Worm (Caenorhabditis elegans) whole organism, young adult: ENCODE results near the gene dep-1.

ENCODE experiments used
- B0336.3 ChIP-seq: fragments of 200-800 bp; sonication (Bioruptor generic); IDR thresholded peaks from 2 replicates; pipeline ENCODE4 v1.3.6; 2022; ENCODE audit warnings: missing genetic modification characterization, missing compliant biosample characterization
- ama-1 ChIP-seq, 3 experiments: fragments of 150-350 bp in 1 of 3; sonication (generic microtip) in 2 of 3; optimal IDR thresholded peaks; 2 replicates each; lab custom pipeline; 2014 to 2018; ENCODE audit warnings: missing biosample characterization in 2 of 3, missing genetic modification characterization in 2 of 3, missing genetic modification reagents in 2 of 3
- fkh-3 ChIP-seq: sonication (generic microtip); optimal IDR thresholded peaks from 2 replicates; lab custom pipeline; 2016; ENCODE audit warnings: mild to moderate bottlenecking, missing genetic modification characterization, missing compliant biosample characterization
- lag-1 ChIP-seq: fragments of 200-800 bp; sonication (Bioruptor generic); IDR thresholded peaks from 2 replicates; pipeline ENCODE4 v1.3.6; 2022; ENCODE audit warnings: missing genetic modification reagents, missing genetic modification characterization, missing compliant biosample characterization
- let-526 ChIP-seq: fragments of 200-800 bp; sonication (Bioruptor generic); IDR thresholded peaks from 2 replicates; pipeline ENCODE4 v1.3.6; 2022; ENCODE audit warnings: missing genetic modification reagents, missing genetic modification characterization, missing compliant biosample characterization
- nfya-1 ChIP-seq: sonication (generic microtip); optimal IDR thresholded peaks from 2 replicates; lab custom pipeline; 2017; ENCODE audit warnings: antibody characterized with exemption, missing compliant biosample characterization, missing genetic modification characterization, borderline replicate concordance; ENCODE audit not compliant: insufficient read depth
- snpc-1.3 ChIP-seq: sonication (generic microtip); optimal IDR thresholded peaks from 2 replicates; lab custom pipeline; 2017; ENCODE audit warnings: missing genetic modification characterization, mild to moderate bottlenecking, missing compliant biosample characterization, antibody characterized with exemption, moderate library complexity, missing genotype, missing genetic modification reagents; ENCODE audit not compliant: insufficient read depth
- snpc-4 ChIP-seq, 5 experiments: fragments of 150-350 bp in 1 of 5; sonication (generic microtip) in 4 of 5; optimal IDR thresholded peaks; 2 replicates each; lab custom pipeline; 2014 to 2018; ENCODE audit warnings: missing genetic modification characterization in 5 of 5, missing biosample characterization in 3 of 5, antibody characterized with exemption in 2 of 5, mild to moderate bottlenecking in 2 of 5, missing compliant biosample characterization in 2 of 5, missing genotype in 2 of 5, moderate library complexity in 2 of 5, missing genetic modification reagents in 1 of 5
- tbx-9 ChIP-seq: sonication (generic microtip); optimal IDR thresholded peaks from 2 replicates; lab custom pipeline; 2016; ENCODE audit warnings: borderline replicate concordance, missing genetic modification characterization, inconsistent platforms, missing compliant biosample characterization
- tlf-1 ChIP-seq: fragments of 200-800 bp; sonication (Bioruptor generic); optimal IDR thresholded peaks from 2 replicates; lab custom pipeline; 2018; ENCODE audit warnings: mild to moderate bottlenecking, missing genetic modification characterization, missing compliant biosample characterization

DNA sequence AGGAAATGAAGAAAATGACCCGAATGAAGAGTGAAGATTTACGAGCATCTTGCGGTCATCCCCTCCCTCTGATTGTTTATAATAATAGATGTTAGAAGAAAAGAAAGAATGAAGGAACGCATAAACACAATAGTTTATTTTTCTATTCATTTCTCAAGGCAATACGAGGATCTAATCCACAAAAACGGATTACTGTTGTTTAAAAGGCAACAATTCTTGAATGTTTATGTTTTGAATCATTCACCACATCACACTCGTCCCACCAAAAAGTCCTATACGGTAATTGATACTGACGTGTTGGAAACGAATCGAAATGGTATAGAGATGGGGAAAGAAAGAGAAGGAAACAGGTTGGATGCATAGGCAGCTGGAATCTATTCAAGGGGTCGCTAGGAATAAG, 2.0 kb upstream of the dep-1 start:
- TF ChIP-seq lag-1 (GFP tag; lab: Robert Waterston, UW) (no peak), ama-1 (optimal IDR thresholded peaks at IDR 0.05; lab: Kevin White, UChicago) (no peak), ama-1 (GFP tag; optimal IDR thresholded peaks at IDR 0.05; lab: Kevin White, UChicago) (no peak), snpc-1.3 (tag; lab: Kevin White, UChicago) (no peak), let-526 (GFP tag; lab: Robert Waterston, UW) (no peak), snpc-4 (GFP tag; optimal IDR thresholded peaks at IDR 0.05; lab: Kevin White, UChicago) (no peak), snpc-4 (tag; optimal IDR thresholded peaks at IDR 0.05; lab: Kevin White, UChicago) (no peak), tbx-9 (tag; lab: Kevin White, UChicago) (no peak), B0336.3 (GFP tag; lab: Robert Waterston, UW) (no peak), nfya-1 (no peak), fkh-3 (tag; lab: Kevin White, UChicago) (no peak), tlf-1 (no peak)
